Worm (Caenorhabditis elegans) whole organism, L4/young adult: ENCODE measurements around the gene Y66A7A.9.

Source experiments
- W03F9.2 ChIP-seq: fragments of 150-350 bp; optimal IDR thresholded peaks from 2 replicates; lab custom pipeline; 2014; ENCODE audit warnings: missing biosample characterization, missing genetic modification characterization
- dao-5 ChIP-seq: sonication (generic microtip); optimal IDR thresholded peaks from 2 replicates; lab custom pipeline; 2016; ENCODE audit warnings: missing genotype, missing genetic modification characterization, moderate library complexity, missing compliant biosample characterization
- him-1 ChIP-seq: sonication (generic microtip); optimal IDR thresholded peaks from 2 replicates; lab custom pipeline; 2016; ENCODE audit warnings: missing genotype, missing genetic modification reagents, missing genetic modification characterization, missing compliant biosample characterization

The Y66A7A.9 gene

DNA sequence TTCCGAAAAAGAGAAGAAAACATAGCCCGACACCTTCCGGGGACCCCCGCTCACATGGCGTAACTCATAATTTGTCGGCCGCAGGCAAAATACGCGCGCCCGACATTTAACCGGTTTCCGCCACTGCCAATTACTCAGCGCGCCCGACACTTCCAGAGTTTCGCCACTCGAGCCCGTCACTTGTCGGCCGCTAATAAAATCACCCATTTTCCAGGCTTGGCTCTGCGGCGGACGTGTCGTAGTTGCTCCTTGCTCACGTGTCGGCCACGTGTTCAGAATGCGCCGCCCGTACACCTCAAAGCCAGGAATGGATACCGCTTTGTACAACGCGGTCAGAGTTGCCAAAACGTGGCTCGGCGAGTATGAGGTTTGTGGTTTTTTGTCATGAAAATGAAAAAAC is 15.4 kb upstream of the Y66A7A.9 start:
- no peak for TF ChIP-seq dao-5
- TF ChIP-seq W03F9.2 (tag; lab: Kevin White, UChicago) = no peak
- TF ChIP-seq him-1 = no peak

DNA sequence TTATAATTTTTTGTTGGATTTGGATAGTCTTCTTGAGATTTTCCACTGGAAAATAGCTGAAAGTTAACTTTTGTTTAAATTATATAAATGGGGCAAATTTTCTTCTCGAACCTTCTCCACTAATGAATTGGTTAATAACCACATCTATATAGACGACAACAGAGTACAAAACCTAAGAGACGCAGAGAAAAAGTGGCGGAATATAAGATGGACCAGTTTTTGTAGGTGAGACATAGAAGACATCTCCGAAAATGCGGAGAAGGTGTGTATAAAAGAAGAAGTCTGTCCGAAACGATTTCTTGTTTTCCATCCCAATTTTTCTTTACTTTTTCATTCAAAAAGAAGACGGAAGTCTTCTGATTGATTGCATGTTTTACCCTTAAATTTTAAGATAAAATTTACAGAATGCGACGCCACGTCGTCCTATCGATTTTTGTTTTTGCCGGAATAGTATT is 12.6 kb upstream of the Y66A7A.9 start, which contains the start of gene gly-8:
Gene gly-8, plus strand, starts transcription at position 405 of the 455 bp plus-strand sequence.
- TF ChIP-seq him-1 (no peak), W03F9.2 (tag; lab: Kevin White, UChicago) (no peak), dao-5 (no peak)

DNA sequence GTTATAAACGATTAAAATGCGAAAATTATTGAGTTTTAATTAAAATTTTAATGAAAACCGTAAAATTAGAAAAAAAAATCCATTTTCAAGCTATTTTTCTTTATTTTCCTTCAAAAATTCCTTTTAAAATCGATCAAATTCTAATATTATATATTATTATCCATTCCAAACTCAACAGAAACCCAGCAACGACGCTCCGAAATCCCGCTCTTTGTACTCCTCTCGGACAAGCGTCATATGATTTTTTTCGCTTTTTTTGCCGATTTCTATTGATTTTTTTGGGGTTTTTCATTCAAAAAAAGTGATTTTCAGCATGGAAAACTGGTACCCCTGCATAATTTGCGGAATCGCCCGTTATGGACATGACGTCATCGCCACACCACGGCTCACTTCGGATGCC is 4.2 kb upstream of the Y66A7A.9 start, which contains the start of gene ceh-91:
Gene ceh-91, plus strand, starts transcription at position 301 of the 400 bp plus-strand sequence.
- TF ChIP-seq him-1 = no peak
- TF ChIP-seq W03F9.2 (tag; lab: Kevin White, UChicago) = no peak
- no peak for TF ChIP-seq dao-5

DNA sequence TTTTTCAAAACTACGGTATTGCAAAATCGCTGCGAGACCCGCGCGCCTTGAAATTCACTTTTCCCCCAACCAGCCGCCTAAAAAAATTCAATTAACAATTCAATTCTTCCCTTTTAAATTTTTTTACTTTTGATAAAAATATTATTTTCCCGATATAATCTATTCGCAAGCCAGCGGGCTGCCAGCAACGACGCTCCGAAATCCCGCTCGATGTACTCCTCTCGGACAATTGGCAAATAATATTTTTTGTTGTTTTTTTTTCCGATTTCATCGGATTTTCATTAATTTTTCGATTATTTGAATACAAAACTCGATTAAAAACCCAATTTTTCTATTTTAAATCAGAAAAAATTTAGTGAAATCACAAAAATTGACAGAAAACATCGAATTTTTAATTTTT is 3.5 kb upstream of the Y66A7A.9 start:
- no peak for TF ChIP-seq him-1
- no peak for TF ChIP-seq W03F9.2 (tag; lab: Kevin White, UChicago)
- no peak for TF ChIP-seq dao-5

DNA sequence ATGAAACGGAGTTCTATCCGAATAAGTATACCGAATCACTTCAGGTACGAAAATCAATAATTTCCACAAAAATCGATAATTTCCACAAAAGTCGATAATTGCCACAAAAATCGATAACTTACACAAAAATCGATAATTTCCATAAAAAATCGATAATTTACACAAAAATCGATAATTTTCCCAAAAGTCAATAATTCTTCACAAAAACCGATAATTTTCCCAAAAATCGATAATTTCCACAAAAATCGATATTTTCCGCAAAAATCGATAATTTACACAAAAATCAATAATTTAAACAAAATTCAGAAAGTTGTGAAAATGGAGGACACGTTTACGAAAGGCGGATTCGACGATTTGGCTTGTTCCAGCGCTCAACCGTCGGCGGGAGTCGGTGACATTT is 2.6 kb upstream of the Y66A7A.9 start:
- TF ChIP-seq W03F9.2 (tag; lab: Kevin White, UChicago) (no peak), him-1 (no peak), dao-5 (no peak)

DNA sequence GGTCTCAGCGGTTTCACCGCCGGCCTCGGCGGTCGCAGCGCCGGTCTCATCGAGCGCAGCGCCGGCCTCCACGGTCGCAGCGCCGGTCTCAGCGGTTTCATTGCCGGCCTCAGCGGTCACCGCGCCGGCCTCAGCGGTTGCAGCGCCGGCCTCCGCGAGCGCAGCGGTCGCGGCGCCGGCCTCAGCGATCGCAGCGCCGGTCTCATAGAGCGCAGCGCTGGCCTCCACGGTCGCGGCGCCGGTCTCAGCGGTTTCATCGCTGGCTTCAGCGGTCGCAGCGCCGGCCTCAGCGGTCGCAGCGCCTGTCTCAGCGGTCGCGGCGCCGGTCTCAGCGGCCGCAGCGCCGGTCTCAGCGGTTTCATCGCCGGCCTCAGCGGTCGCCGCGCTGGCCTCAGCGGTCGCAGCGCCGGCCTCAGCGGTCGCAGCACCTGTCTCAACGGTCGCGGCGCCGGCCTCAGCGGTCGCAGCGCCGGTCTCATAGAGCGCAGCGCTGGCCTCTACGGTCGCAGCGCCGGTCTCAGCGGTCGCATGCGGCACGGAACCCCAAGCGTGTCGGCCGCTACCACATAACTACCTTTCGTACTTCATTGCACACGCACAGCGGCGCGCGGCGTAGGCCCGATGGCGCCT is 538 bp downstream of the Y66A7A.9 start:
- TF ChIP-seq dao-5 (no peak), W03F9.2 (tag; lab: Kevin White, UChicago) (no peak), him-1 (no peak)

DNA sequence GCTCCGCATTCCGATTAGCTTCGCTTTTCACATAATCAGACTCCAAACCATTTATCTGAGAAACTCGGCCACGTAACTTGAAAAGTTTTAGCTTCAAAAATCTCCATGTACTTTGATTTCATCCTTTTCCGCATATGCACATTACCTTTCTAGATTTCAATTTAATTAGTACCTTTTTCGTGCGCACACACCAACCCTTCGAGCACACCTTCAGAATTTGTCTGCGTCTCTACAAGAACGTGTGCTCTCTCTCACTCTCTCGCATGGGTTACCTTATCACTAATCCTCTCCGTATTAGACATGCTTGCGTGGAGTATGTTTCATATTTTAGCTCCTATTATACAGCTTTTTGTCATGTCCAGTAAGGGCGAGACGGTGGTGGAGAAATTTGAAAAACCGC is 2.7 kb downstream of the Y66A7A.9 start, which contains the start of gene Y66D12A.30:
Gene Y66D12A.30, plus strand, starts transcription at position 301 of the 400 bp plus-strand sequence.
- no peak for TF ChIP-seq him-1
- no peak for TF ChIP-seq W03F9.2 (tag; lab: Kevin White, UChicago)
- TF ChIP-seq dao-5 = no peak

DNA sequence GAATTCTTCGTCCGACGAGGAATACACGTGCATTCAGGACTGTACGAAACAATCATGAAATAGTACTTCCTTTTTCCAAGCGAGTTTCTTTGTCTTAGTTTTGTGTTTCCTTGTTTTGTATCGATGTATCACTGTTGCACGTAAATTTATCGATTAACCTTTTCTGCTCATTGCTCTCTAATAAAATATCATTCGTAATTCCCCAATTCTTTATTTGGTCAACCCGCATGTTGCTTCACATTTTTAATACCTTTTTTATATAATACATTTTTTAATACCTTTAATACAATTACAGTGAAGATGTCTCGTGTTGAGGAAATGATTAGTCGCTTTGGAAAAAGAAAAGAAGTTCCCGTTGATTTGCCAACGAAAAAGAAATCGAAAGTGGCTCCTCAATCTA is 4.4 kb downstream of the Y66A7A.9 start, which contains the start of gene Y66D12A.1:
Gene Y66D12A.1, plus strand, starts transcription at position 301 of the 400 bp plus-strand sequence.
- no peak for TF ChIP-seq dao-5
- TF ChIP-seq W03F9.2 (tag; lab: Kevin White, UChicago) = no peak
- no peak for TF ChIP-seq him-1

DNA sequence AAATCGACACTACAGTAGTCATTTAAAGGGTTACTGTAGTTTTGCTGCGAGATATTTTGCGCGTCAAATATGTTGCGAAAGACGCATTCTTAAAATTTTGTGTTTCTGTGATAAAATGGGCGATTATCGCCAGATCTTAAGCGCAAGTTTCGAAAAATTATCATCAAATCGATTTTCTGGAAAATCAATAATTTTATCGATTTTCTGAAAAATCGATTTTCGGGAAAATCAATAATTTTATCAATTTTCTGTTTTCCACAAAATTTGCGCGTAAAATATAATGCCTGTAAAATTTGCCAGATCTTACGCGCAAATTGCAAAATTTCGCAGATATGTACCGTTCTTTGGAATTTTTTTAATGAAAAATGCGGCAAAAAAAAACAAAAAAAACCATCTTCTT is 20.2 kb downstream of the Y66A7A.9 start:
- TF ChIP-seq dao-5 (no peak), him-1 (no peak), W03F9.2 (tag; lab: Kevin White, UChicago) (no peak)

DNA sequence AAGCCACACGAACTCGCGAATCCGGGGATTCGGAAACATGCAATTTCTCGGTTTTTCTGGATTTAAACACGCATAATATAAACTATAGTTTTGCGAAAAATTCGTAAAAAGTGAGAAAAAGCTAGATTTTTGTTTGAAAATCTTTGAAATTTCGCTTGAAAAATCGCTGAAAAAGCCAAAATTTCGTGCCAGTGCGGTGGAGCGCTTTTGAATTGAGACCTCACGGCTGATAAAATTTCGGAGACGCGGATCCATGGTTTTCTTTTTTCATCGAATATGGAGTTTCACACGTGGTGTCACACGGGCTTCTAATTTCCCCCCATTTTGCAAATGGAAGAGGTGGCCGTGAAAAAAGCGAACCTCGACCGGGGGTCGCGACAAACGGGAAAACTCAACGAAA is 22.0 kb downstream of the Y66A7A.9 start:
- no peak for TF ChIP-seq W03F9.2 (tag; lab: Kevin White, UChicago)
- TF ChIP-seq dao-5 = no peak
- TF ChIP-seq him-1 = no peak

DNA sequence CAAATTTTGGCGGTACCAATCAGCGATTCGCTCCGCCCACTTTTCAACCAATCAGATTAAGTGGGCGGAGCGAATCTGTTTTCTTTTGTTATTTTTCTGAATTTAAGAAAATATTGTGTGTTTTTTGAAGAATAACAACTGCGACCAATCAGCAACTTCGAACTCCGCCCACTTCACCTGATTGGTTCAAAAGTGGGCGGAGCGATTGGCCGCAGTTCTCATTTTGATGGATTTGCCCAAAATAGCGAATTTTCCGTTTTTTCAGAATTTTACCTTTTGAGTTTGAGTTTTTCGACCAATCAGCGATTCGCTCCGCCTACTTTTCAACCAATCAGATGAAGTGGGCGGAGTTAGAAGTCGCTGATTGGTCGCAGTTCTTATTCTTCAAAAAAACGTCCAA is 23.0 kb downstream of the Y66A7A.9 start:
- no peak for TF ChIP-seq W03F9.2 (tag; lab: Kevin White, UChicago)

DNA sequence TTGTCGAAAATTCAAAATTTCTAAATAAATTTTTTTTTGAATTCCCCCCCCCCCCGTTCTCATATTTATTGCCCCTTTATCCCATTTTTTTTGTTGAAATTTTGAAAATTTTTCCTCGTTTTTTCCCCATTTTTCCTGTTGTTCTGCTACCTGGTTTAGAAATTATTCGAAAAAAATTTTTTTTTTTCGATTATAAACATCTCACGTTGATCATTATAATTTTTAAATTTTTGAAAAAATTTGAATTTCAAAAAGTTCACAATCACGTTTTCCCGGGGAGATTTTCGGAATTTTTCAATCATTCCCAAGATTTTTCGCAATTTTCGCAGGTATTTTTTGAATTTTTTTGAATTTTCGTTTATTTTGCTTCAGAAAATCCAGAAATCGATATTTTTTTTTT is 23.4 kb downstream of the Y66A7A.9 start, which contains the start of gene Y66D12A.3:
Gene Y66D12A.3, plus strand, starts transcription at position 301 of the 400 bp plus-strand sequence.
- TF ChIP-seq him-1 (no peak), W03F9.2 (tag; lab: Kevin White, UChicago) (no peak), dao-5 (no peak)

DNA sequence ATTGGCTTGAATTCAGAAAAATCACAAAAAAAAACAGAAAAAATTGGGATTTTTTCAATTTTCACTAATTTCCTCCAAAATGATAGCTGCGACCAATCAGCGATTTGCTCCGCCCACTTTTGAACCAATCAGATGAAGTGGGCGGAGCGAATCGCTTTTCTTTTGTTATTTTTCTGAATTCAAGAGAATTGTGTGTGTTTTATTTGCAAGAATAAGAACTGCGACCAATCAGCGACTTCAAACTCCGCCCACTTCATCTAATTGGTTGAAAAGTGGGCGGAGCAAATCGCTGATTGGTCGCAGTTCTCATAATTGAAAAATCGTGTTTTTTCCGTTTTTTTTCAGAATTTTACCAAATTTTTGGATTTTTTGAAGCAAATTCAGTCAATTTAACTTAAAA is 29.7 kb downstream of the Y66A7A.9 start:
- TF ChIP-seq W03F9.2 (tag; lab: Kevin White, UChicago) = no peak
- no peak for TF ChIP-seq him-1
- TF ChIP-seq dao-5 = no peak

DNA sequence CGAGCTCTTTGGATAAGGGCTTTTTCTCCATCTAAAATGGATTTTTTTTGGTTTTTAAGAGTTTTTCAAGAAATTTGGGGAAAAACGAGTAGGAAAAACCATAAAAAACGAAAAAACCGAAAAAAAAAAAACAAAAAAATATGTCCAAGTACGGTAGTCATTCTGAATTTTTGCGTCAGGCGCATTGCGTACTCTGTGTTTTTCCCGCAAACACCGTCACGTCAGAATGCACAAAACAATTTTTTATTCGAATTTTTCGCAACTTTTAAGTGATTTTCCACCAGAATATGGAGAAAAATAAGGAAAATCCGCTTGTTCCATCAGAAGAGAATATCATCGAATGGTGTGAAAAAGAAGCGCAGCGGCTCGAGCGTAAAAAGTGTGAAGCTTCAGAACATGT is 30.9 kb downstream of the Y66A7A.9 start, which contains the start of the genes Y66D12A.6 and ceh-92:
Gene Y66D12A.6, minus strand, starts transcription at position 31 of the 400 bp plus-strand sequence.
Gene ceh-92, plus strand, starts transcription at position 229 of the 400 bp plus-strand sequence.
- TF ChIP-seq W03F9.2 (tag; lab: Kevin White, UChicago) = no peak
- TF ChIP-seq dao-5 = no peak
- TF ChIP-seq him-1 = no peak

DNA sequence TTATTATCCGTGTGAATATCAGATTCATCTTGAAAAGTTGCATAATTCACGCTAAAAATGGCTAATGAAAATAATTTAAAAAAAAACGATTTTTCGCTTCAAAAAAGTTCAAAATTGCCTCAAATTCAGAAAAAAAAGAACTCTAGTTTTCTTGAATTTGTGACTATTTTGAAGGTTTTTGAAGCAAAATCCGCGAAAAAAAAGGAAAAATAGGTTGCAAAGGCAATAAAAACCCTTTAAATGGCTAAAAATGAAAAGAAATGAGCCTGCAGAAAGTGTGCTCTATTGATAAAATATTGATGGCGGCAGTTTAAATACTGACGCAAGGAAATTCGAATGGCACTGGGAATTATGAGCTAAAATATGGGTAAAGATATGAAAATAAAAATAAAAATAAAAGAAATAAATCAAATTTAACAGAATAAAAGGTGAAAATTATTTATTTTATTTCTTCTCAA is 31.8 kb downstream of the Y66A7A.9 start, which contains the start of gene Y66D12A.7:
Gene Y66D12A.7, minus strand, starts transcription at position 51 of the 458 bp plus-strand sequence.
- TF ChIP-seq dao-5 (no peak), him-1 (no peak), W03F9.2 (tag; lab: Kevin White, UChicago) (no peak)
